Fruit fly (Drosophila melanogaster): ENCODE measurements around the gene CG33257.

DNA sequence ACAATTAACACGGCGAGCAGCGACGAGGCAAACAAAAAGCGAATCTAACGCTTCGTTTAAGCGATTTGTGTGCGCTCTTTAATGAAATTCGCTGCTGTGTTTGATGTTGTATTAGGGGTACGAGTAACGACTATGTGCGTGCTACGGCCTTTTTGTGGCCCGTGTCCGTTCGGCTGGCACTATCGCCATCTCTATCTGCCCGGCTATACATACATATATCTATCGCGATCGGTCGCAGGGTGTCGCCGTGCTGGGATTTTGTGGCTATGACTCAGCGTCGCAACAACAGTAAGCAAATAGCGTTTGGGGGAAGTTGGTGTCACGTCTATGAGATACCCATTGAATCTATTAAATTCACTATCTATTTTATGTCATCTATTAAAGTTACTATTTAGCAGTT, 47.6 kb downstream of the CG33257 start:
- TF ChIP-seq h (optimal IDR thresholded peaks at IDR 0.05) (no peak), psq (optimal IDR thresholded peaks at IDR 0.05) (no peak), Sin3A (optimal IDR thresholded peaks at IDR 0.05) (no peak), Myc (optimal IDR thresholded peaks at IDR 0.05) (no peak), insv (optimal IDR thresholded peaks at IDR 0.05) (no peak), ttk (optimal IDR thresholded peaks at IDR 0.05) (no peak)
